Fruit fly (Drosophila melanogaster) Kc167 (cell line): ENCODE data around the gene Dbct.

Experiments used
- Sin3A ChIP-seq: fragments of >200 bp; optimal IDR thresholded peaks from 2 replicates; lab custom pipeline; 2018; ENCODE audit warnings: missing external identifiers
- h ChIP-seq: fragments of >200 bp; optimal IDR thresholded peaks from 3 replicates; lab custom pipeline; 2018; ENCODE audit warnings: missing external identifiers
- insv ChIP-seq: fragments of >200 bp; optimal IDR thresholded peaks from 3 replicates; lab custom pipeline; 2018; ENCODE audit warnings: missing external identifiers
- psq ChIP-seq: fragments of >200 bp; optimal IDR thresholded peaks from 2 replicates; lab custom pipeline; 2017; ENCODE audit warnings: missing external identifiers
- ttk ChIP-seq: sonication (Bioruptor generic); optimal IDR thresholded peaks from 2 replicates; lab custom pipeline; 2017; ENCODE audit warnings: missing external identifiers

DNA sequence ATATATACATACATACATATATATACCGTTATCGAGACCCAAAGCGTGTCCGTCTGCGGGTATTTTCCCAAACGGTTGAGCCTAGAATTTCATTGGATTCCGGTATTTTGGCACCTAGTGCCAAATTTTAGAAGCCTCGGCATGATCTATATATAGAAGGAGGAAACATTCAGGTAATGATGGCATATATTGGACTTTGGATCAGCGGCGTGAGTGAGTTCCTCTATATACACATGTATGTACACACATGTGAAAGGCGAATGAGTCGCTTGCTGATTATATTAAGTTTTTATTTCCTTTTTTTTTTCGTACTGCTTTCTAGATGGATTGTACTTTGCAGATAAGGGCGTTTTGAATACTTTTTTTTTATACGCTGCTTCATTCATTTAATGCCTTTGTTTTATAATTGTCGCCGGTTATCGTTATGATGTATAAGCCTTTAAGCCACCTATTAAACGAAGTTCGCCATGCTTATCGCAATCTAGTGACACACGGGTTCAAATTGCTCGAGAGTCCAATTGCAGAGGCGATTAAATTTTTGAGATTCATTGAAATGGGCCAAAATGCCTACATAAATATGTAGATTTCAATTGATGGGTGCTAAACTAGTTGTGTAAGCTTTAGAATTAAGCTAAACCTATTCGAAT, 6.6 kb upstream of the Dbct start:
- TF ChIP-seq psq (lab: Kevin White, UChicago) (no peak), Sin3A (lab: Kevin White, UChicago) (no peak), ttk (lab: Kevin White, UChicago) (no peak), insv (lab: Kevin White, UChicago) (no peak), h (no peak)
